Worm (Caenorhabditis elegans) whole organism, L4 larva: ENCODE results near the gene T26H8.5.

Source experiments
- F10B5.3 ChIP-seq: sonication (generic microtip); optimal IDR thresholded peaks from 2 replicates; lab custom pipeline; 2016; ENCODE audit warnings: mild to moderate bottlenecking, missing genetic modification characterization, missing compliant biosample characterization
- F49E8.2 ChIP-seq: sonication (generic microtip); optimal IDR thresholded peaks from 2 replicates; lab custom pipeline; 2016; ENCODE audit warnings: missing compliant biosample characterization, mild to moderate bottlenecking, missing genetic modification characterization, borderline replicate concordance
- R02D3.7 ChIP-seq: fragments of 150-350 bp; sonication (generic microtip); optimal IDR thresholded peaks from 3 replicates; lab custom pipeline; 2014; ENCODE audit warnings: missing biosample characterization, missing genetic modification characterization
- T26A8.4 ChIP-seq: fragments of 200-800 bp; sonication (Bioruptor generic); IDR thresholded peaks from 2 replicates; pipeline ENCODE4 v1.3.6; 2022; ENCODE audit warnings: missing genetic modification characterization, missing compliant biosample characterization
- Y75B8A.6 ChIP-seq: fragments of 200-800 bp; sonication (Bioruptor generic); IDR thresholded peaks from 2 replicates; pipeline ENCODE4 v1.3.6; 2022; ENCODE audit warnings: missing genetic modification reagents, missing genetic modification characterization, missing compliant biosample characterization
- ZK546.5 ChIP-seq, 2 experiments: sonication (generic microtip); optimal IDR thresholded peaks; 2 replicates each; lab custom pipeline; 2017; ENCODE audit warnings: missing biosample characterization in 2 of 2, missing genetic modification characterization in 2 of 2
- ama-1 ChIP-seq: fragments of 150-350 bp; optimal IDR thresholded peaks from 2 replicates; lab custom pipeline; 2014; ENCODE audit warnings: inconsistent platforms, mixed read lengths
- attf-4 ChIP-seq: sonication (generic microtip); optimal IDR thresholded peaks from 3 replicates; lab custom pipeline; 2017; ENCODE audit warnings: missing biosample characterization, missing genetic modification characterization
- ceh-28 ChIP-seq: fragments of 150-350 bp; optimal IDR thresholded peaks from 2 replicates; lab custom pipeline; 2014; ENCODE audit warnings: missing biosample characterization, missing genetic modification reagents, missing genetic modification characterization
- ces-1 ChIP-seq: fragments of 150-350 bp; sonication (generic microtip); optimal IDR thresholded peaks from 4 replicates; lab custom pipeline; 2014; ENCODE audit warnings: missing biosample characterization, missing genetic modification reagents, missing genetic modification characterization
- ctbp-1 ChIP-seq: fragments of 200-800 bp; sonication (Bioruptor generic); IDR thresholded peaks from 2 replicates; pipeline ENCODE4 v1.3.6; 2022; ENCODE audit warnings: missing genetic modification reagents, missing genetic modification characterization, missing compliant biosample characterization
- daf-12 ChIP-seq: fragments of 150-350 bp; optimal IDR thresholded peaks from 2 replicates; lab custom pipeline; 2014; ENCODE audit warnings: missing biosample characterization, missing genetic modification reagents, missing genetic modification characterization
- daf-16 ChIP-seq, 3 experiments: sonication (generic microtip); optimal IDR thresholded peaks; 2 replicates each; lab custom pipeline; 2016 to 2017; ENCODE audit warnings: missing genetic modification characterization in 3 of 3, missing genetic modification reagents in 3 of 3, mild to moderate bottlenecking in 2 of 3, missing compliant biosample characterization in 2 of 3, missing biosample characterization in 1 of 3, moderate library complexity in 1 of 3
- dmd-6 ChIP-seq: fragments of 200-800 bp; sonication (Bioruptor generic); IDR thresholded peaks from 2 replicates; pipeline ENCODE4 v1.3.6; 2022; ENCODE audit warnings: missing genetic modification reagents, missing genetic modification characterization, missing compliant biosample characterization
- dmd-8 ChIP-seq: fragments of 200-800 bp; sonication (Bioruptor generic); IDR thresholded peaks from 2 replicates; pipeline ENCODE4 v1.3.6; 2022; ENCODE audit warnings: missing genetic modification characterization, missing compliant biosample characterization
- dmd-9 ChIP-seq: fragments of 200-800 bp; sonication (Bioruptor generic); IDR thresholded peaks from 2 replicates; pipeline ENCODE4 v1.3.6; 2022; ENCODE audit warnings: missing genetic modification reagents, missing genetic modification characterization, missing compliant biosample characterization
- dve-1 ChIP-seq: sonication (generic microtip); optimal IDR thresholded peaks from 2 replicates; lab custom pipeline; 2017; ENCODE audit warnings: antibody characterized with exemption, mild to moderate bottlenecking, missing genetic modification characterization, missing compliant biosample characterization; ENCODE audit not compliant: insufficient read depth
- egl-43 ChIP-seq: fragments of 200-800 bp; sonication (Bioruptor generic); IDR thresholded peaks from 2 replicates; pipeline ENCODE4 v1.3.6; 2022; ENCODE audit warnings: missing genetic modification reagents, missing genetic modification characterization, missing compliant biosample characterization
- fkh-10 ChIP-seq: fragments of 150-350 bp; optimal IDR thresholded peaks from 2 replicates; lab custom pipeline; 2014; ENCODE audit warnings: missing biosample characterization, missing genetic modification reagents, missing genetic modification characterization
- gei-8 ChIP-seq: fragments of 200-800 bp; sonication (Bioruptor generic); optimal IDR thresholded peaks from 2 replicates; lab custom pipeline; 2018; ENCODE audit warnings: mild to moderate bottlenecking, missing genetic modification characterization, missing compliant biosample characterization
- hlh-30 ChIP-seq: sonication (generic microtip); optimal IDR thresholded peaks from 2 replicates; lab custom pipeline; 2017; ENCODE audit warnings: antibody characterized with exemption, mild to moderate bottlenecking, missing genetic modification characterization, missing compliant biosample characterization; ENCODE audit not compliant: insufficient read depth
- lim-7 ChIP-seq: fragments of 200-800 bp; sonication (Bioruptor generic); IDR thresholded peaks from 2 replicates; pipeline ENCODE4 v1.3.6; 2022; ENCODE audit warnings: missing genetic modification characterization, missing compliant biosample characterization
- lin-1 ChIP-seq: fragments of 200-800 bp; sonication (Bioruptor generic); IDR thresholded peaks from 2 replicates; pipeline ENCODE4 v1.3.6; 2022; ENCODE audit warnings: missing genetic modification reagents, missing genetic modification characterization, missing compliant biosample characterization
- lin-38 ChIP-seq: fragments of 200-800 bp; sonication (Bioruptor generic); IDR thresholded peaks from 2 replicates; pipeline ENCODE4 v1.3.6; 2022; ENCODE audit warnings: missing genetic modification reagents, missing genetic modification characterization, missing compliant biosample characterization
- lsy-2 ChIP-seq, 2 experiments: fragments of 150-350 bp in 1 of 2; sonication (generic microtip) in 1 of 2; optimal IDR thresholded peaks; 2 replicates each; lab custom pipeline; 2014 to 2017; ENCODE audit warnings: missing biosample characterization in 2 of 2, missing genetic modification characterization in 2 of 2
- mdl-1 ChIP-seq, 2 experiments: fragments of 150-350 bp in 1 of 2; sonication (generic microtip) in 1 of 2; optimal IDR thresholded peaks; 2 replicates each; lab custom pipeline; 2014 to 2017; ENCODE audit warnings: missing biosample characterization in 2 of 2, missing genetic modification characterization in 2 of 2
- mes-2 ChIP-seq: sonication (generic microtip); optimal IDR thresholded peaks from 2 replicates; lab custom pipeline; 2016; ENCODE audit warnings: missing genotype, mild to moderate bottlenecking, missing genetic modification characterization, missing compliant biosample characterization; ENCODE audit not compliant: poor library complexity, severe bottlenecking
- nhr-10 ChIP-seq: fragments of 150-350 bp; optimal IDR thresholded peaks from 2 replicates; lab custom pipeline; 2014; ENCODE audit warnings: missing biosample characterization, missing genetic modification characterization
- nhr-11 ChIP-seq: fragments of 150-350 bp; optimal IDR thresholded peaks from 2 replicates; lab custom pipeline; 2014; ENCODE audit warnings: missing biosample characterization, missing genetic modification characterization
- nhr-111 ChIP-seq: fragments of 200-800 bp; sonication (Bioruptor generic); optimal IDR thresholded peaks from 2 replicates; lab custom pipeline; 2018; ENCODE audit warnings: mild to moderate bottlenecking, missing genetic modification characterization, missing compliant biosample characterization
- nhr-28 ChIP-seq: fragments of 150-350 bp; optimal IDR thresholded peaks from 2 replicates; lab custom pipeline; 2014; ENCODE audit warnings: missing biosample characterization, missing genetic modification characterization
- nhr-48 ChIP-seq: sonication (generic microtip); optimal IDR thresholded peaks from 2 replicates; lab custom pipeline; 2016; ENCODE audit warnings: mild to moderate bottlenecking, missing genetic modification characterization, missing compliant biosample characterization
- nhr-6 ChIP-seq: fragments of 150-350 bp; optimal IDR thresholded peaks from 2 replicates; lab custom pipeline; 2014; ENCODE audit warnings: missing biosample characterization, missing genetic modification characterization
- nhr-77 ChIP-seq: fragments of 150-350 bp; optimal IDR thresholded peaks from 2 replicates; lab custom pipeline; 2014; ENCODE audit warnings: missing biosample characterization, missing genetic modification characterization
- pqm-1 ChIP-seq: sonication (generic microtip); optimal IDR thresholded peaks from 2 replicates; lab custom pipeline; 2017; ENCODE audit warnings: missing biosample characterization, missing genetic modification characterization
- saeg-2 ChIP-seq: fragments of 200-800 bp; sonication (Bioruptor generic); IDR thresholded peaks from 2 replicates; pipeline ENCODE4 v1.3.6; 2022; ENCODE audit warnings: missing genetic modification reagents, missing genetic modification characterization, missing compliant biosample characterization
- sdz-12 ChIP-seq: fragments of 200-800 bp; sonication (Bioruptor generic); optimal IDR thresholded peaks from 2 replicates; lab custom pipeline; 2018; ENCODE audit warnings: mild to moderate bottlenecking, missing genetic modification characterization, missing compliant biosample characterization
- spr-3 ChIP-seq: fragments of 200-800 bp; sonication (Bioruptor generic); optimal IDR thresholded peaks from 2 replicates; lab custom pipeline; 2018; ENCODE audit warnings: mild to moderate bottlenecking, missing genetic modification characterization, missing compliant biosample characterization
- unc-130 ChIP-seq: sonication (generic microtip); optimal IDR thresholded peaks from 2 replicates; lab custom pipeline; 2016; ENCODE audit warnings: missing genetic modification reagents, missing genetic modification characterization, missing compliant biosample characterization
- unc-39 ChIP-seq: sonication (generic microtip); optimal IDR thresholded peaks from 2 replicates; lab custom pipeline; 2017; ENCODE audit warnings: missing biosample characterization, missing genetic modification characterization
- ztf-7 ChIP-seq: fragments of 150-350 bp; optimal IDR thresholded peaks from 2 replicates; lab custom pipeline; 2014; ENCODE audit warnings: missing biosample characterization, missing genetic modification characterization

The T26H8.5 gene

DNA sequence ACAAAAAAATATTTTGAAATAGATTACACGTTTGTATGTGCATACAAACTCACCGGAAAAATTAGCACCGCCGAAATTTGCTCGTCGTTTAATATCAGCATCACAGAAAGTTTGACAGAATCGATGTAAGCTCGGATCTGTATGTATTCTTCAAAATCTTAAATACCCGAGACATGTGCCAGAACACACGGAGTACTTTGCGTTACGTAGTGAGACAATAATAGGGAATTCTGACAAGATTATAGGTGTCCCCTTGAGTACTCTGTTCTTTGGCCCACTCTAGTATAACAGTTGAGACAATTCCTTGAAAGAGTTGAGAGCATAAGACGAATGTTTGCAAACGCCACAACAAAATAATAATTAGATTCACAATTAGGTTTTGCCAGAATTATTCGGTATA is 1.8 kb downstream of the T26H8.5 start, which contains the start of gene srx-48:
TSS of gene srx-48 (minus strand) at position 101 of the 400 bp plus-strand sequence.
- TF ChIP-seq lsy-2 (tag; optimal IDR thresholded peaks at IDR 0.05; lab: Kevin White, UChicago) (no peak), egl-43 (GFP tag; lab: Robert Waterston, UW) (no peak), lin-1 (no peak), dmd-9 (no peak), attf-4 (no peak), nhr-48 (tag; lab: Kevin White, UChicago) (no peak), T26A8.4 (GFP tag; lab: Robert Waterston, UW) (no peak), lin-38 (GFP tag; lab: Robert Waterston, UW) (no peak), hlh-30 (tag; lab: Kevin White, UChicago) (no peak), ceh-28 (tag; lab: Kevin White, UChicago) (no peak), dve-1 (tag; lab: Kevin White, UChicago) (no peak)

ce11 chrV:15298597-15298996 is 6.8 kb downstream of the T26H8.5 start, which contains the start of gene cpr-3:
cpr-3 (minus strand) TSS chrV:15298700.
- TF ChIP-seq lim-7 (GFP tag; lab: Robert Waterston, UW) = no peak
- TF ChIP-seq nhr-48 (tag; lab: Kevin White, UChicago) = peak; percentile 27
- peak; percentile 99 for TF ChIP-seq nhr-6
- TF ChIP-seq daf-16 (GFP tag; optimal IDR thresholded peaks at IDR 0.05; lab: Kevin White, UChicago) = no peak
- TF ChIP-seq daf-16 (tag; optimal IDR thresholded peaks at IDR 0.05; lab: Kevin White, UChicago) = peak; percentile 85
- no peak for TF ChIP-seq ama-1 (lab: Kevin White, UChicago)
- peak; percentile 83 for TF ChIP-seq nhr-77
- peak; percentile 73 for TF ChIP-seq dve-1 (tag; lab: Kevin White, UChicago)
- no peak for TF ChIP-seq fkh-10
- TF ChIP-seq dmd-6 (GFP tag; lab: Robert Waterston, UW) = peak; percentile 95
- TF ChIP-seq unc-130 = no peak
- no peak for TF ChIP-seq R02D3.7 (tag; lab: Kevin White, UChicago)
- peak; percentile 31 for TF ChIP-seq ztf-7 (tag; lab: Kevin White, UChicago)
- no peak for TF ChIP-seq egl-43 (GFP tag; lab: Robert Waterston, UW)
- peak; percentile 98 for TF ChIP-seq nhr-28 (tag; lab: Kevin White, UChicago)
- TF ChIP-seq sdz-12 = no peak
- no peak for TF ChIP-seq spr-3 (GFP tag; lab: Kevin White, UChicago)
- no peak for TF ChIP-seq nhr-111 (GFP tag; lab: Kevin White, UChicago)
- no peak for TF ChIP-seq unc-39
- no peak for TF ChIP-seq ces-1 (GFP tag; lab: Kevin White, UChicago)
- no peak for TF ChIP-seq ZK546.5 (tag; optimal IDR thresholded peaks at IDR 0.05; lab: Kevin White, UChicago)
- no peak for TF ChIP-seq F49E8.2
- TF ChIP-seq pqm-1 (tag; lab: Kevin White, UChicago) = peak; percentile 99
- TF ChIP-seq ctbp-1 (GFP tag; lab: Robert Waterston, UW) = no peak
- TF ChIP-seq nhr-11 = no peak
- TF ChIP-seq saeg-2 (GFP tag; lab: Robert Waterston, UW) = no peak
- TF ChIP-seq hlh-30 (tag; lab: Kevin White, UChicago) = peak; percentile 49
- peak in 1 of 2 experiments; percentile 30 for TF ChIP-seq mdl-1 (tag; optimal IDR thresholded peaks at IDR 0.05; lab: Kevin White, UChicago)

DNA sequence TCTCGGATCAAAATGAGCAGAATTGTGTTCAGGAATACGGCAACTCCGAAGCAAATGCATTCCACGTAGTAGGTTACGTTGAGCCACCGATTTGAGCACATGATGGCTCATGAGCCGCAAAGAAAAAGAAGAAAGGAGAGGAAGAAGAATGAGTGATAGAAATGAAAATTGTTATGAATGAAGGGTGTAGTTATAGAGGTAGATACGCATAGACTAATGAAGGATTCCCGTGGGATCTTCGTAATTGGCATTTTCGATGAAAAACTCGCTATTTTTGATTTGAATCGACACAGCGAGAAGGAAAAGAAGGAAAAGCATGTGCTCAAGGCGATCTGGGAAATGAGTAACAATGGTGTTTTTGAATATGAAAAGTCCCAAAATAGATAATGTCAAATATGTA is 11.5 kb downstream of the T26H8.5 start, which contains the start of gene str-96:
TSS of gene str-96 (minus strand) at position 101 of the 400 bp plus-strand sequence.
- no peak for TF ChIP-seq mes-2 (tag; lab: Kevin White, UChicago)
- no peak for TF ChIP-seq F10B5.3
- no peak for TF ChIP-seq dmd-8 (GFP tag; lab: Robert Waterston, UW)
- TF ChIP-seq Y75B8A.6 (GFP tag; lab: Robert Waterston, UW) = no peak
- TF ChIP-seq daf-12 (tag; lab: Kevin White, UChicago) = no peak
- TF ChIP-seq nhr-11 = no peak
- TF ChIP-seq nhr-10 = no peak
- no peak for TF ChIP-seq mdl-1 (tag; optimal IDR thresholded peaks at IDR 0.05; lab: Kevin White, UChicago)
- TF ChIP-seq gei-8 (GFP tag; lab: Kevin White, UChicago) = no peak
